Fruit fly (Drosophila melanogaster): Measurements from ENCODE around the gene CG9449.
"Not testable (repeated sequence)": the region's sequence is repeated elsewhere in the genome, so short reads cannot be mapped to it uniquely, and the experiment has no call there.

- not testable (repeated sequence) for TF ChIP-seq CG8478, CTCF (optimal IDR thresholded peaks at IDR 0.05)
These were observed 30.5 kb downstream of the CG9449 start, which contains the start of the genes CG14096 and CG32214 for dm6 chr3L:19466979-19467378.
